Worm (Caenorhabditis elegans) whole organism, mixed stage, embryonic: ENCODE measurements around the gene R148.8.

Experiments
- ham-2 ChIP-seq: fragments of 200-800 bp; sonication (Bioruptor generic); optimal IDR thresholded peaks from 2 replicates; lab custom pipeline; 2018; ENCODE audit warnings: mild to moderate bottlenecking, missing genetic modification characterization, missing compliant biosample characterization
- nhr-12 ChIP-seq: fragments of 150-350 bp; optimal IDR thresholded peaks from 2 replicates; lab custom pipeline; 2014; ENCODE audit warnings: missing biosample characterization, missing genetic modification characterization
- nhr-76 ChIP-seq: sonication (generic microtip); optimal IDR thresholded peaks from 2 replicates; lab custom pipeline; 2017; ENCODE audit warnings: missing biosample characterization, missing genetic modification characterization
- snpc-4 ChIP-seq: fragments of 150-350 bp; optimal IDR thresholded peaks from 2 replicates; lab custom pipeline; 2014; ENCODE audit warnings: missing biosample characterization, missing genetic modification characterization

ce11 chrIII:3203589-3203988, 12.3 kb downstream of the R148.8 start:
- TF ChIP-seq ham-2 (GFP tag; lab: Kevin White, UChicago): no peak
- TF ChIP-seq nhr-76 (tag; lab: Kevin White, UChicago): no peak
- no peak for TF ChIP-seq snpc-4 (tag; lab: Kevin White, UChicago)
- TF ChIP-seq nhr-12 (tag; lab: Kevin White, UChicago): no peak
